Worm (Caenorhabditis elegans) whole organism, L4 larva: Measurements from ENCODE around the gene F34H10.5.

Experiments
- ama-1 ChIP-seq: fragments of 150-350 bp; optimal IDR thresholded peaks from 2 replicates; lab custom pipeline; 2014; ENCODE audit warnings: inconsistent platforms, mixed read lengths
- arid-1 ChIP-seq: fragments of 200-800 bp; sonication (Bioruptor generic); conservative IDR thresholded peaks from 2 replicates; pipeline ENCODE4 v1.3.6; 2022; ENCODE audit warnings: missing genetic modification reagents, missing genetic modification characterization, missing compliant biosample characterization
- ces-1 ChIP-seq: fragments of 150-350 bp; sonication (generic microtip); optimal IDR thresholded peaks from 4 replicates; lab custom pipeline; 2014; ENCODE audit warnings: missing biosample characterization, missing genetic modification reagents, missing genetic modification characterization
- daf-19 ChIP-seq: fragments of 200-800 bp; sonication (Bioruptor generic); conservative IDR thresholded peaks from 2 replicates; pipeline ENCODE4 v1.3.6; 2022; ENCODE audit warnings: missing genetic modification characterization, missing compliant biosample characterization
- lir-3 ChIP-seq: sonication (generic microtip); optimal IDR thresholded peaks from 2 replicates; lab custom pipeline; 2016; ENCODE audit warnings: mild to moderate bottlenecking, missing genetic modification characterization, missing compliant biosample characterization
- lsy-2 ChIP-seq, 2 experiments: fragments of 150-350 bp in 1 of 2; sonication (generic microtip) in 1 of 2; optimal IDR thresholded peaks; 2 replicates each; lab custom pipeline; 2014 to 2017; ENCODE audit warnings: missing biosample characterization in 2 of 2, missing genetic modification characterization in 2 of 2
- mep-1 ChIP-seq: fragments of 150-350 bp; sonication (generic microtip); optimal IDR thresholded peaks from 3 replicates; lab custom pipeline; 2014; ENCODE audit warnings: missing biosample characterization, missing genetic modification characterization
- nhr-237 ChIP-seq: sonication (generic microtip); optimal IDR thresholded peaks from 2 replicates; lab custom pipeline; 2017; ENCODE audit warnings: missing biosample characterization, missing genetic modification characterization
- snpc-4 ChIP-seq: fragments of 150-350 bp; optimal IDR thresholded peaks from 2 replicates; lab custom pipeline; 2014; ENCODE audit warnings: missing biosample characterization, missing genetic modification characterization
- unc-39 ChIP-seq: sonication (generic microtip); optimal IDR thresholded peaks from 2 replicates; lab custom pipeline; 2017; ENCODE audit warnings: missing biosample characterization, missing genetic modification characterization
- unc-62 ChIP-seq, 3 experiments: fragments of 150-350 bp in 1 of 3; sonication (generic microtip); optimal IDR thresholded peaks in 2 of 3; peaks in 1 of 3; 1 replicate in 1 of 3; 2 replicates in 2 of 3; lab custom pipeline; 2014 to 2017; ENCODE audit warnings: missing biosample characterization in 3 of 3, missing genetic modification characterization in 3 of 3, missing genetic modification reagents in 3 of 3, missing genotype in 1 of 3
- zag-1 ChIP-seq: fragments of 150-350 bp; optimal IDR thresholded peaks from 2 replicates; lab custom pipeline; 2014; ENCODE audit warnings: missing biosample characterization, missing genetic modification characterization

DNA sequence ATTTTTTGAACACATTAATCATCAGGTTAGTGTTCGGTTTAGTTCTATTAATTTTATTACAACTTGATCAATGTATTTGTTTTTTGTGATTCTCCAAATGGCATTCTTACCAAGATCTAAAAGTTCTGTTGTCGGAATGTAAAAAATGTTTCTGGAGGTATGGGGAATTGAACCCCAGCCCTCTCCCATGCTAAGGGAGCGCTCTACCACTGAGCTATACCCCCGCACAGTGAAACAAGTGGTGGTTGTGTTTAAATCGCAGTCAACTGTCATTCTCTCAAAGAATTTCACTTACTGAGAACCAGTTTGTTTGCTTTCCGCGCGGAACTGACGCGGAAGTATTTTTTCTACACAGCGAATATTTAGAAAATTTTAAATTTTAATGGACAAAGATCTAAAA is 2.2 kb downstream of the F34H10.5 start:
- TF ChIP-seq lsy-2 (tag; optimal IDR thresholded peaks at IDR 0.05; lab: Kevin White, UChicago) (peak in 1 of 2 experiments; percentile 41), snpc-4 (tag; lab: Kevin White, UChicago) (no peak), unc-39 (tag; lab: Kevin White, UChicago) (no peak), mep-1 (tag; lab: Kevin White, UChicago) (peak; percentile 60), nhr-237 (tag; lab: Kevin White, UChicago) (no peak), zag-1 (tag; lab: Kevin White, UChicago) (no peak), unc-62 (GFP tag; optimal IDR thresholded peaks at IDR 0.05 in 1 of 2; lab: Kevin White, UChicago) (no peak), unc-62 (tag; optimal IDR thresholded peaks at IDR 0.05; lab: Kevin White, UChicago) (no peak), daf-19 (GFP tag; lab: Robert Waterston, UW) (peak; percentile 87), arid-1 (GFP tag; lab: Robert Waterston, UW) (peak; percentile 85), ces-1 (no peak), lir-3 (tag; lab: Kevin White, UChicago) (peak; percentile 58), ama-1 (lab: Kevin White, UChicago) (no peak)
